Fruit fly (Drosophila melanogaster) whole organism, adult: ENCODE results near the gene Bdbt.

Source experiments
- Hr96 ChIP-seq: fragments of 200-800 bp; sonication (Bioruptor generic); optimal IDR thresholded peaks from 2 replicates; lab custom pipeline; 2016; ENCODE audit warnings: missing biosample characterization, missing genetic modification characterization
- Mnt ChIP-seq: fragments of 200-800 bp; sonication (Bioruptor generic); optimal IDR thresholded peaks from 2 replicates; lab custom pipeline; 2016; ENCODE audit warnings: missing biosample characterization, mild to moderate bottlenecking, missing genetic modification characterization
- cnc ChIP-seq, 2 experiments: fragments of >200 bp; optimal IDR thresholded peaks; 2 replicates each; lab custom pipeline; 2017
- kay ChIP-seq: fragments of 200-800 bp; sonication (Bioruptor generic); peaks from one replicate; lab custom pipeline; 2016; ENCODE audit warnings: missing biosample characterization, missing genetic modification characterization, borderline replicate concordance
- ovo ChIP-seq: fragments of 200-800 bp; sonication (Bioruptor generic); optimal IDR thresholded peaks from 2 replicates; lab custom pipeline; 2016; ENCODE audit warnings: missing biosample characterization, missing genetic modification characterization

DNA sequence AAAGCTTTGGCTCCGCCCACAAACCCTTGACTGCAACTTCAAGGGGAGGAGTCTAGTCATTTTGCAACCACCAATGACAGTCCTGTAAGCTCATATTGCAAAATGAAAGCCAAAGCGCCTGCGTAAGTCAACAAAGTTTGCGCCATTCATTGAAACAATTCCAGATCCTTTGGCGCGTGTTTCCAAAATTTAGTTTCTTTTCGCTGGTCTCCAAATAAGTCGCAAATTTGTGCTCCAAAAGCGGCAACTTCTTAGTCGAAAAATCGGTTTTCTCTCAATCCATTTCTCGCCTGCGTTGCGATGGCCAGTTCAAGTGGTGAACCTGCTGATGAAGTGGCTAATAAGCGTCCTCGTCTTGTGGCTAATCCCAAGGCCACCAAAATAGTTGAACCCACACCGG is 44.9 kb downstream of the Bdbt start, which contains the start of gene dmrt93B:
- TF ChIP-seq ovo (GFP tag; lab: Kevin White, UChicago) (no peak), Hr96 (GFP tag; lab: Kevin White, UChicago) (no peak), kay (GFP tag; lab: Kevin White, UChicago) (no peak), Mnt (GFP tag; lab: Kevin White, UChicago) (no peak), cnc (optimal IDR thresholded peaks at IDR 0.05; lab: Kevin White, UChicago) (no peak)
